Fruit fly (Drosophila melanogaster): ENCODE data around the gene alpha-Man-Ib.

alpha-Man-Ib gene

dm6 chr3R:29157418-29158398, 45.1 kb upstream of the alpha-Man-Ib start, which contains the start of gene rdog (continued):
- TF ChIP-seq CG5180 (GFP tag; optimal IDR thresholded peaks at IDR 0.05), result peak; percentile 57
- no peak for TF ChIP-seq pfk (GFP tag; optimal IDR thresholded peaks at IDR 0.05)
- peak; percentile 45 for TF ChIP-seq seq (GFP tag; IDR thresholded peaks at IDR 0.05)
- no peak for TF ChIP-seq CG7963 (GFP tag; IDR thresholded peaks at IDR 0.05; ENCODE audit: partially characterized antibody)
- TF ChIP-seq CG12299 (tag; optimal IDR thresholded peaks at IDR 0.05), result peak; percentile 63
- peak; percentile 56; the same call in 2 of the 3 replicates for TF ChIP-seq CG7357 (GFP tag; IDR thresholded peaks at IDR 0.05)
- peak; percentile 25 for TF ChIP-seq oc (tag; optimal IDR thresholded peaks at IDR 0.05)
- TF ChIP-seq Rfx (GFP tag; IDR thresholded peaks at IDR 0.05), result peak; percentile 74
- TF ChIP-seq klu (GFP tag; IDR thresholded peaks at IDR 0.05), result peak; percentile 68; the same call in 1 of the 2 replicates
- peak; percentile 31; the same call in 1 of the 2 replicates for TF ChIP-seq CG1024 (GFP tag; IDR thresholded peaks at IDR 0.05)
- peak; percentile 69 for TF ChIP-seq gcm2 (GFP tag; optimal IDR thresholded peaks at IDR 0.05)
- TF ChIP-seq Ets97D (GFP tag; optimal IDR thresholded peaks at IDR 0.05), result peak; percentile 39
- TF ChIP-seq CG16863 (GFP tag; optimal IDR thresholded peaks at IDR 0.05), result peak; percentile 83
- peak; percentile 79 for TF ChIP-seq Fer1 (GFP tag; optimal IDR thresholded peaks at IDR 0.05)
- peak; percentile 77 for TF ChIP-seq CG1603 (tag; optimal IDR thresholded peaks at IDR 0.05)
- TF ChIP-seq fru (optimal IDR thresholded peaks at IDR 0.05), result no peak
- TF ChIP-seq Doc3 (GFP tag; IDR thresholded peaks at IDR 0.05; ENCODE audit: partially characterized antibody), result no peak
- peak; percentile 40; the same call in 1 of the 2 replicates for TF ChIP-seq NFAT (GFP tag; IDR thresholded peaks at IDR 0.05)
- TF ChIP-seq HLH4C (GFP tag; IDR thresholded peaks at IDR 0.05; ENCODE audit: partially characterized antibody), result no peak
- no peak for TF ChIP-seq crol (GFP tag; IDR thresholded peaks at IDR 0.05)
- peak; percentile 73 for TF ChIP-seq maf-S (GFP tag; optimal IDR thresholded peaks at IDR 0.05)
- TF ChIP-seq Adf1 (GFP tag; IDR thresholded peaks at IDR 0.05), result 0 out of 2 replicates have a peak, but pooled peaks have one; percentile 40
- peak; percentile 13 for TF ChIP-seq CG3407 (GFP tag; optimal IDR thresholded peaks at IDR 0.05)
- TF ChIP-seq trh (GFP tag; optimal IDR thresholded peaks at IDR 0.05), result no peak
- TF ChIP-seq CG3163 (GFP tag; optimal IDR thresholded peaks at IDR 0.05), result peak; percentile 69
- peak; percentile 61 for TF ChIP-seq CG17359 (tag; optimal IDR thresholded peaks at IDR 0.05)
- TF ChIP-seq Hr78 (GFP tag; optimal IDR thresholded peaks at IDR 0.05), result no peak
- no peak for TF ChIP-seq Dfd (GFP tag; optimal IDR thresholded peaks at IDR 0.05)
- peak; percentile 93 for TF ChIP-seq Max (GFP tag; optimal IDR thresholded peaks at IDR 0.05)
- TF ChIP-seq ssp (GFP tag; IDR thresholded peaks at IDR 0.05), result peak; percentile 51; the same call in 1 of the 2 replicates
- no peak for TF ChIP-seq fd64A (GFP tag; optimal IDR thresholded peaks at IDR 0.05)
- no peak for TF ChIP-seq D (optimal IDR thresholded peaks at IDR 0.05)
- peak; percentile 63 for TF ChIP-seq D (GFP tag; optimal IDR thresholded peaks at IDR 0.05)
- TF ChIP-seq fu2 (GFP tag; optimal IDR thresholded peaks at IDR 0.05), result peak; percentile 65
- peak; percentile 3 for TF ChIP-seq CG4707 (GFP tag; optimal IDR thresholded peaks at IDR 0.05)
- TF ChIP-seq CG6854 (GFP tag; optimal IDR thresholded peaks at IDR 0.05), result peak; percentile 72
- TF ChIP-seq Aef1 (GFP tag; IDR thresholded peaks at IDR 0.05), result peak; percentile 42; the same call in 1 of the 3 replicates
- TF ChIP-seq Six4 (GFP tag; optimal IDR thresholded peaks at IDR 0.05), result peak; percentile 75
- TF ChIP-seq z (GFP tag; IDR thresholded peaks at IDR 0.05), result no peak; the same call in 2 of the 3 replicates
- TF ChIP-seq grn (GFP tag; optimal IDR thresholded peaks at IDR 0.05), result peak; percentile 65
- peak; percentile 61 for TF ChIP-seq CG1529 (GFP tag; optimal IDR thresholded peaks at IDR 0.05)
- peak; percentile 77 for TF ChIP-seq zen (tag; optimal IDR thresholded peaks at IDR 0.05)
- TF ChIP-seq NC2β (GFP tag; optimal IDR thresholded peaks at IDR 0.05), result peak; percentile 85
- TF ChIP-seq run (tag; optimal IDR thresholded peaks at IDR 0.05), result peak; percentile 39
- TF ChIP-seq Oaz (GFP tag; IDR thresholded peaks at IDR 0.05), result no peak
- no peak for TF ChIP-seq CG17612 (GFP tag; IDR thresholded peaks at IDR 0.05)
- peak; percentile 88 for TF ChIP-seq CG30403 (GFP tag; optimal IDR thresholded peaks at IDR 0.05)
- TF ChIP-seq CG1647 (GFP tag; optimal IDR thresholded peaks at IDR 0.05), result peak; percentile 47
- no peak for TF ChIP-seq CG17568 (GFP tag; optimal IDR thresholded peaks at IDR 0.05)
